Worm (Caenorhabditis elegans): ENCODE data around the gene C25A8.2.

ce11 chrIV:6978625-6979024, 31.0 kb upstream of the C25A8.2 start:
- TF ChIP-seq pha-2 (tag; optimal IDR thresholded peaks at IDR 0.05) (no peak), madf-2 (tag; optimal IDR thresholded peaks at IDR 0.05) (no peak), pha-4 (tag; optimal IDR thresholded peaks at IDR 0.05) (no peak)

Measured in whole organism, late embryonic.